Worm (Caenorhabditis elegans): ENCODE measurements around the gene Y8A9A.2.

- no peak for TF ChIP-seq him-1 (tag; optimal IDR thresholded peaks at IDR 0.05)
- no peak for TF ChIP-seq dao-5 (tag; optimal IDR thresholded peaks at IDR 0.05)
These were observed 8.3 kb upstream of the Y8A9A.2 start, which contains the start of gene T24E12.13 for ce11 chrII:3787151-3787550.

Data from whole organism, L4/young adult.